Worm (Caenorhabditis elegans): ENCODE results near the gene odr-8.

ce11 chrIV:6560434-6560833 lies 22.1 kb downstream of the odr-8 start, which contains the start of gene best-9:
- TF ChIP-seq snpc-4 (tag; optimal IDR thresholded peaks at IDR 0.05) (no peak), nhr-76 (tag; optimal IDR thresholded peaks at IDR 0.05) (no peak), mep-1 (tag; optimal IDR thresholded peaks at IDR 0.05) (no peak), nhr-237 (tag; optimal IDR thresholded peaks at IDR 0.05) (no peak)

Data from whole organism, mixed stage, embryonic.